Worm (Caenorhabditis elegans) whole organism, L1 larva: Measurements from ENCODE around the gene nhr-17.

Experiments
- ceh-82 ChIP-seq, 3 experiments: fragments of 150-350 bp in 1 of 3; sonication (generic microtip) in 2 of 3; optimal IDR thresholded peaks; 2 replicates each; lab custom pipeline; 2014 to 2017; ENCODE audit warnings: missing biosample characterization in 3 of 3, missing genetic modification characterization in 3 of 3
- efl-1 ChIP-seq, 4 experiments: fragments of 150-350 bp; optimal IDR thresholded peaks in 3 of 4; peaks in 1 of 4; 1 replicate in 1 of 4; 2 replicates in 3 of 4; lab custom pipeline; 2014; ENCODE audit warnings: missing biosample characterization in 2 of 4, missing genetic modification characterization in 2 of 4, missing genetic modification reagents in 2 of 4
- irx-1 ChIP-seq: sonication (generic microtip); optimal IDR thresholded peaks from 2 replicates; lab custom pipeline; 2016; ENCODE audit warnings: missing genetic modification characterization, missing compliant biosample characterization
- mdl-1 ChIP-seq, 2 experiments: fragments of 150-350 bp; optimal IDR thresholded peaks; 2 replicates each; lab custom pipeline; 2014 to 2017; ENCODE audit warnings: missing biosample characterization in 2 of 2, missing genetic modification characterization in 2 of 2, inconsistent platforms in 1 of 2
- nhr-237 ChIP-seq: fragments of 150-350 bp; optimal IDR thresholded peaks from 2 replicates; lab custom pipeline; 2014; ENCODE audit warnings: missing biosample characterization, missing genetic modification characterization
- nhr-77 ChIP-seq: fragments of 150-350 bp; optimal IDR thresholded peaks from 2 replicates; lab custom pipeline; 2014; ENCODE audit warnings: missing biosample characterization, missing genetic modification characterization

- TF ChIP-seq irx-1 (tag; lab: Kevin White, UChicago) (no peak), efl-1 (optimal IDR thresholded peaks at IDR 0.05; lab: Kevin White, UChicago) (no peak), efl-1 (GFP tag; optimal IDR thresholded peaks at IDR 0.05 in 1 of 2; lab: Kevin White, UChicago) (no peak), mdl-1 (tag; optimal IDR thresholded peaks at IDR 0.05; lab: Kevin White, UChicago) (no peak), ceh-82 (tag; optimal IDR thresholded peaks at IDR 0.05; lab: Kevin White, UChicago) (no peak), nhr-237 (tag; lab: Kevin White, UChicago) (no peak), nhr-77 (tag; lab: Kevin White, UChicago) (no peak)
These were observed 44.7 kb upstream of the nhr-17 start, which contains the start of gene rgs-2 for ce11 chrX:12712353-12712752.
